Worm (Caenorhabditis elegans): ENCODE measurements around the gene gpx-4.

gpx-4 gene

DNA sequence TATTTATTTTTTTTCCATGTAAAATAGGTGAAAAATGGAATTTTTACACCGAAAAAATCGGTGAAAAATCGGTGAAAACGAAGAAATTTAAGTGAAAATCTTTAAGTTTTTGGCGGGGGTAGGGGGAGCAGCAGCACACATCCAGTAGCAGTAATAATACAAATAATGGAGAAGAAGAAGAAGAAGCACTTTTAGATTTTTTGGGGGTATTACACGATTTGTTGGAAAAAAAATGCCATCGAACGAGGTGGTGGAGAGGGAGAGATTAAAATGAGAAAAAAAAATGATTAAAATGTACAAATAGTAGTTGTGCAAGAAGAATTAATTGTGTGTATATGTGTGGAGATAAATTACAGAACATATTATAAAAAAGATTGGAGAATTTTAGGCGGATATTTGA lies 3.3 kb upstream of the gpx-4 start:
- TF ChIP-seq him-1 (tag; optimal IDR thresholded peaks at IDR 0.05) (no peak), dao-5 (tag; optimal IDR thresholded peaks at IDR 0.05) (no peak), W03F9.2 (tag; optimal IDR thresholded peaks at IDR 0.05) (no peak)

DNA sequence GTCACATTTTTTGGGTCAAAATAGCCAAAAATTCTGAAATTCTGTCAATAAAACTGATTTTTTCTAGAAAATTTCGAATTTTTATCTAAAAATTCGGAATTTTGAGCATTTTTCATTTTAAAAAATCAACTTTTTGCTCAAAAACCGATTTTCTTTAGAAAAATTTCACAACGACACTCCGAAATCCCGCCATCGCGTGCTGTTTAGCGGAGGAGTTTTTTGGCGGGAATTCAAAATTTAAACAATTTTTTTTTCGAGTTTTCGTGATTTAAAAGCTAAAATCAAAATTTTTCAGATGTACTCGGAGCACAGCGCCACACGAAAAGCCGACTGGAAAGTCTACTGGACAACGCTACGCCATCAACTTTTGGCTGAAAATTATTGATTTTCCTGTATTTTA lies 2.9 kb upstream of the gpx-4 start:
- TF ChIP-seq him-1 (tag; optimal IDR thresholded peaks at IDR 0.05) (no peak), dao-5 (tag; optimal IDR thresholded peaks at IDR 0.05) (no peak), W03F9.2 (tag; optimal IDR thresholded peaks at IDR 0.05) (no peak)

DNA sequence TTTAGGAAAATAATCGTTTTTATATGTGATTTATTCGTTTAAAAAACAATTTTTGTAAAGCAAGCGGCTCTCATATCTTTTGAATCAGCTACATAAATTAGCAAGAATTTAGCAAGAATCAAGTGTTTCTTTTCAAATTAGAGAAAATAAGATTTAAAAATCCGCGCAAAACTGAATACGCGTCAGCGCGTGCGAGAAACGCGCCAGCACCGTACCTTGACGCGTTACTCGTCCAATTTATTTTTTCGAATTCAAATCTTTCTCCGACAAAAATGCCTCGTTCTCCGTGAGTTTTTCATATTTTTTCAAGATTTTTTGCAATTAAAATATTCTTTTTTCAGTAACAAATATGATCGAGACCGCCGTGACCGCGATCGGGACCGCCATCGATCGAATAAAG lies 1.5 kb upstream of the gpx-4 start, which contains the start of gene Y94H6A.3:
Gene Y94H6A.3, plus strand, starts transcription at position 232 of the 400 bp plus-strand sequence.
- TF ChIP-seq W03F9.2 (tag; optimal IDR thresholded peaks at IDR 0.05) (peak; percentile 75), dao-5 (tag; optimal IDR thresholded peaks at IDR 0.05) (no peak), him-1 (tag; optimal IDR thresholded peaks at IDR 0.05) (no peak)

DNA sequence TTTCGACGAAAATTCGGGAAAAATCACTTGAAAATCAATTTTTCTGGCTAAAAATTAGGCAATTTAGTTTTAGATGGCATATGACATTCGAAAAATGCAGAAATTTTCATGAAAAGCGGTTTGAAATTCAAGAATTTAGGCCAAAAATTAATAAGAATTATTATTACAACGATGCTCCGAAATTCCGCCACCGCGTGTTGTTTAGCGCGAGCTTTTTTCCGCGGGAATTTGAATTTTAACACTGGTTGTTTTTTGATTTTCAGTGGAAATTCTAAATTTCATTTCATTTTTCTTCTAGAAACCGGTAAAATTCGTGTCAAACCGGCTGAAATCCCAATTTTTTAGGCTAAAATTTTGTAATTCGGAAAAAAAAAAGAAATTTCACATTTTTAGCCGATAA lies 4.2 kb downstream of the gpx-4 start:
- TF ChIP-seq dao-5 (tag; optimal IDR thresholded peaks at IDR 0.05) (no peak), W03F9.2 (tag; optimal IDR thresholded peaks at IDR 0.05) (no peak), him-1 (tag; optimal IDR thresholded peaks at IDR 0.05) (no peak)

DNA sequence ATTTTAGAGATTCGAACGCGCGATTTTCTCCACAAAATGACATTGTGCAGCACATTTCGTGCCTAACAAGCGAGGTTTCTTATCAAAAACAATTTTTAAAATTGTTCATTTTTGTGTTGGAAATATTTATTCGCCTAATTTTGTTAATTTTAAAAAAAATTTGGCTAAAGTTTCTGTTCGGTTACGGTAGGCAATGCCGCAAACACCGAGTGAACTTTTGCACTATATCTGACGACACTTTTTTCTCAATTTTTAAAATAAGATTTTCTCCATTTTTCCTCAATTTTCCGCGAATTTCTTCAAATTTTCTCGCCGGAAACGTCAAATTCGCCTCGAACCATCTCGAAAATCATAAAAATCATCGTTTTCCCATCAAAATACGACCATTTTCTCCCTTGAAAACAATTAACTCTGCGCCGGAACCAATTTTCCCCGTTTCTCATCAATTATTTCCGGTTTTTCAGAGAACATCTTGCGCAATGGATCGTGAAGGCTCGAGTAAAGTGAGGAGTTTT lies 8.2 kb downstream of the gpx-4 start, which contains the start of gene Y69A2AR.1:
Gene Y69A2AR.1, plus strand, starts transcription at position 465 of the 515 bp plus-strand sequence.
- TF ChIP-seq him-1 (tag; optimal IDR thresholded peaks at IDR 0.05), result no peak
- TF ChIP-seq W03F9.2 (tag; optimal IDR thresholded peaks at IDR 0.05), result no peak

DNA sequence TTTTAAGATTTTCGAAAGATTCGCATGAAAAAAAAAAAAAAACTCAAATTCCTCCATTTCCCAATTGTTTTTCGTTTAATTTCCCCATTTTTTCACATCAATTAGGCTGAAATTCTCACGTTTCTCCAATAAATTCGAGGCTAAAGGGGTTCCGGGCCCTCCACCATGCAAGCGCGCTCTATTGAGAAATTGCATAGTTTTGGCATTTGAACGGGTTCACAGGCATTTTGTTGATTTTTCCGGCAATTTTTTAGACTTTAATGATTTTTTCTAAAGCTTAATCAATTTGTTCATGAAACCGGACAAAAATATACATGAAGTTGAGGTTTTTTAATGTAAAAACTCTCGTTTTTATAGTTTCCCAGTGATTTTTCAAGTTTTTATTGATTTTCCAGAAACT lies 8.7 kb downstream of the gpx-4 start:
- no peak for TF ChIP-seq him-1 (tag; optimal IDR thresholded peaks at IDR 0.05)

DNA sequence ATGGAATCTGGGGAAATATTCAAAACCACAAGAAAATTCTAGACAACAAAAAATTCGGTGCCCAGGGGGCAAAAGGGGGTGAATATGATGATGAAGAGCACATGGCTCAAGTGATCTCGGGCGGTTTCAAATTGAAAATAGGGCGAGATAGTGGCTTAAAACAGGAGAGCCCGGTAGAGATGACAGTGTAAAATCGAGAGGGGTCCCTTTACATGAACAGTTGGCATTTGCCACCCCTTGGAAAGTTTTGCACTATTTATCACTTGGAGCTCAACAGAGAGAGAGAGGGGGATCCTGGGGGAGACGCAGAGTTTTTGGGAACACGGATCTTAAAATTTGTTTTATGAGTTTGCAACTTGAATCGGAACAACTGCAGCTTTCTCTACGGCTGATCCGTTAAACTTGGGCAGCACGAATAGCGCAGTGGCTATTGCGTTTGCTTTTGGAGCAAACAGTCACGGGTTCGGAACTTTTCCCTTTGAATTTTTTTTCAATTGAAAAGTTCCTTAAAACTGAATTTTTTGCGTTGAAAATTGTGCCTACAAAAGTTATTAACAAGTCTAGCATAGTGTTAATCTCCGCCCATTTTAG lies 9.3 kb downstream of the gpx-4 start:
- TF ChIP-seq dao-5 (tag; optimal IDR thresholded peaks at IDR 0.05), result no peak
- no peak for TF ChIP-seq him-1 (tag; optimal IDR thresholded peaks at IDR 0.05)
- no peak for TF ChIP-seq W03F9.2 (tag; optimal IDR thresholded peaks at IDR 0.05)

DNA sequence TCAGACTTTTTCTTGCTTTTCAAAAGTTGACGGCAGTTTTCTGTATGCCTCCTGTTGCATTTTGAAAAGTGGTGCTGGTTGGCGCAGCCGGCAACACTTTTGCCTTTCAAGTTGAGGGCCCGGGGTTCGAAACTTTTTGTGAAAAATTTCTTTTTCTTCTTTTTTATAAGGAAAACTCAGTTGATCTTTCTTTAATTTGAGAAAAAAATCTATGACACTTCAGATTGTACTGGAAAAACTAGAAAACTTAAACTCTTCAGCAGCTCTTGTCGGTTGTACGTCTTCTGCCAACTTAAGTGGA lies 10.0 kb downstream of the gpx-4 start:
- TF ChIP-seq W03F9.2 (tag; optimal IDR thresholded peaks at IDR 0.05) (no peak), dao-5 (tag; optimal IDR thresholded peaks at IDR 0.05) (peak; percentile 29)

DNA sequence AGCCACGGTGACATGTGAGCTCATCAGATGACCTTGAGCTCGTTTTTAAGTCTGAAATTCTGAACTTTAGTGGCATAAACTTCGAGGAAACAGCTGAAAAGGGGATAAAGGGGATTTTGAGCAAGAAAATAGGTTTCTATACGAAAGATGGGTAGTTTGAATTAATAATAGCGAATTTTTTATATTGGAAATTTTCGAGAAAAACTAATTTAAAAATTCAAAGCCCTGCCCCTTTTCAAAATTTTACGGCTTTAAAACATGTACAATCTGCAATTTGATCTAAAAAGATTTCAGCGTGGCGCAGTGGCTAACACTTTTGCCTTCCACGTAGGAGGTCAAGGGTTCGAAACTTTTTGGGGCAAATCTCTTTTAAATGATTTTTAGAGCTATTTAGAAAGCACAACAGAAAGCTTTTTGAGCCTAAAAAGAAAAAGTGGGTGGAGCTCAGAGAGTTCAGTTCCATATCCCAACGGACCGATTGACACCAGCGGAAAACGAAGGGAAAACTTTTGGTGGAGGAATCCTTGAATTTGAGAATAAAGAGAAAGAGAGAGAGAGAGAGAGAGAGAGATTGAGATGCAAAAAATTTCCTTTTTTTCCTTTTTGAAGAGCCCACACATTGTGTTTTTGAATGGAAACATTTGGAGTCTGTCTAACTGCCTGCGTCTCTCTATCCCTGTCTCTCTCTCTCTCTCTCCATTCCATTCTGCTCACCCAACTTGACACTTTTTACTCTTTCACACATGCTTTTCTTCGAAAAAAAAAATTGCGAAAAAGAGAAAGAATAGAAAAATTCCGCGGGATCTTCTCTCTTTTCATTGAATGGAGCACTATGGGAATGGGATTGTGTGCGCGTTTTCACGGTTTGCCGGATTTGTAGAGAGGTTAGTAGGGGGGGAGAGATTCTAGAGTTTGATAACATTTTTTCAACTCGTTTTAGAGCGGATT lies 10.6 kb downstream of the gpx-4 start, which contains the start of gene Y69A2AR.31:
Gene Y69A2AR.31, minus strand, starts transcription at position 51 of the 948 bp plus-strand sequence.
- TF ChIP-seq W03F9.2 (tag; optimal IDR thresholded peaks at IDR 0.05), result no peak
- TF ChIP-seq him-1 (tag; optimal IDR thresholded peaks at IDR 0.05), result no peak

DNA sequence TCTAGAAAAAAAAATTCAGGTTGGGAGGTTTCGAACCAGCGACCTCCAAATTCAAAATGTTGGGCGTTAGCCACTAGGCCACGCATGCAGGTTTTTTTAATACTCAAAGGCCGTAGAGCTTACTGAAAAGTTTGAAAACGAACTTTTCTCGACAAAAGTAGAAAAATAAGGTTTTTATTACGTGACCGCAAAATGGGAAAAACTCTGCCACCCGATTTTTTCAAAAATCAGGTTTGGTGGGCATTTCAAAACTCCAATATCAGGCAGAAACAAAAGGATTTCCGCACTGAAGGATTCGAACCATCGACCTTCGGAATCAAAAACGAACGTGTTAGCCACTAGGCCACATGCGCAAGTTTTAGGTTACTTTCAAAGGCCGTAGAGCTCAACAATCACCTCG lies 16.1 kb downstream of the gpx-4 start:
- TF ChIP-seq him-1 (tag; optimal IDR thresholded peaks at IDR 0.05) (no peak), W03F9.2 (tag; optimal IDR thresholded peaks at IDR 0.05) (no peak), dao-5 (tag; optimal IDR thresholded peaks at IDR 0.05) (no peak)

DNA sequence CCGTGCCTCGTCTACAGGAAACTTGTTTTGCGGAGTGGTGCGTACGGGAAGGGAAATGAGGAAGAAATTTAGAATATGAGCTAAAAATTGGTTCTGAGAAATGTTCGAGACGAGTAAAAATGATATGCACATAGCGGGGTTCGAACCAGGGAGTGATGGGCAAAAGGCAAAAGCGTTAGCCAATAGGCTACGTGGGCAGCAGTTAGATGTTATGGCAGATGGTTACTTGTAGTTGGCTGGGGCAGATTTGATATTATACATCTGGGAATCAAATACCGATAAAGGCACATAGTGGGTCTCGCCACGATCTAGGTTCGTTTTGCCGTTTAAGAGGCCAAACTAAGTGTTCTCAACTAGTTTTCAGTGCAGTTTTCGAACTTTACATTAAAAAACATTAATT lies 17.5 kb downstream of the gpx-4 start:
- TF ChIP-seq W03F9.2 (tag; optimal IDR thresholded peaks at IDR 0.05), result no peak
- no peak for TF ChIP-seq dao-5 (tag; optimal IDR thresholded peaks at IDR 0.05)
- TF ChIP-seq him-1 (tag; optimal IDR thresholded peaks at IDR 0.05), result no peak

DNA sequence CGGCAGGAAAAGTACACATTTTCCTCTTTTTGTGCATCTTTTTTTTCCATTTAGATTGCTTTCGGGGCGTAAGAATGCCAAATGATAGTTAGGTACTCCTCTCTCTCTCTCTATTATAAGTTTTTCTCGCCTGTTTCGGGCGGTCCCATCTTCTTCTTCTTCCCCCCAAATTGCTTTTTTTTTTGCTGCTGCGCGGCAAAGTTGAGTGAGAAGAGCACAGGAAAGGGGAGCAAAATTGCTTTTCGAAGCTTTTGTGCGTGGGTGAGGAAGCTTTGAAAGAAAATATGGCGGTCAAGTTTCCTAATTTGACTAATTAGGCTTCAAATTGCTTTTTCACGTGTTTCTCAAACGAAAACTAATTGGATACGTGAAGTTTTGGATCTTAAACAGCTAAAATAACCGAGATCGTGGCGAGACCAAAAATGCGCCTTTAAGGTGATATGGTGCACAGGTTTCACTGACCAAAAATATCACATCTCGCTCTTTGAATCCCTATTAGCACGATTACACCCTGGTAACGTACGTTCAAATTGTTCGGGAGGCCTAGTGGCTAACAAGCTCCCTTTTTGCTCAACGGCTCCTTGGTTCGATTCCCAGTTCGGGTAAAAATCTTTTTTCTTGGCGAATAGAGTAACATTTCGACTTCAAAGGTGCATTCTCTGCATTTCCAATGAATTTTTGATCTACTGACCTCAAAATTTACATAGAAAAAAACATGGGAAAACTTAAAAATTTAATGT lies 18.2 kb downstream of the gpx-4 start:
- TF ChIP-seq W03F9.2 (tag; optimal IDR thresholded peaks at IDR 0.05) (no peak), him-1 (tag; optimal IDR thresholded peaks at IDR 0.05) (no peak), dao-5 (tag; optimal IDR thresholded peaks at IDR 0.05) (no peak)

DNA sequence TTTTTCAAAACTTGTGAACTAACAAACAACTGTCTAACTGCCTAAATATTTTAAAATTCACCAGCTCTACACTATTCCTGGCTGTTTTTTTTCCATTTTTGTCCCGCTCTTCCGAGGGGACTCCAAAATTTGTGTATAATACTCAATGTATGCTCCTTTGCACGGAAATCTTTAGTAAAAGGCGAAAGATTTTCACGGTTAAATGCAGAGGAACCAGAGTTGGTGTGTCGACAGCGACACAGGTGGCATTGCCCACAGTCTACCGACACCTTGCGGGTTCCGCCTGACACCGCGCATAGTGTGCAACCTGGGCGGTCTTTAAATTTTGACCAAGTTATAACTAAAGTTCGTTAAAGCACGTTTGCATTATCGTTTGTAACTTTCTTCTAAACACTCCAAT lies 19.9 kb downstream of the gpx-4 start:
- TF ChIP-seq dao-5 (tag; optimal IDR thresholded peaks at IDR 0.05) (no peak), him-1 (tag; optimal IDR thresholded peaks at IDR 0.05) (no peak), W03F9.2 (tag; optimal IDR thresholded peaks at IDR 0.05) (no peak)

DNA sequence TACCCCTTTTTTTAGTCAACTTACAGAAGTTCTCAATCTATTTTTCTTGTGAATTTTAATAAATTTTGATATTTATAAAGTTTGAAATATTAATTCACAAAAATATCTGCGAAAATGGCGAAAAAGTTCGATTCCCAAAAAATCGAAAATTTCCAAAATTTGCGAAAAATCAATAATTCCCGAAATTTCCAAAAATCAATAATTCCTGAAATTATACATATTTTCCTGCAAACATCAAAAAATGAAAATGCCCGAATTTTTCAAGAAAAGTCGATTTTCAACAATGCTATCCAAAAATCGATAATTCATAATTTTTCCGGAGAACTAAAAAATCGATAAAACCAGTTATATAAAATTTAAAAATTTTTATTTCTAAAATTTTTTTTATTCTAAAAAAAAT lies 24.8 kb downstream of the gpx-4 start:
- no peak for TF ChIP-seq him-1 (tag; optimal IDR thresholded peaks at IDR 0.05)
- TF ChIP-seq W03F9.2 (tag; optimal IDR thresholded peaks at IDR 0.05), result no peak
- TF ChIP-seq dao-5 (tag; optimal IDR thresholded peaks at IDR 0.05), result no peak
